Fruit fly (Drosophila melanogaster) whole organism, prepupa: ENCODE results near the gene CG9775.

Experiments
- Hr39 ChIP-seq: fragments of 200-800 bp; sonication (Bioruptor generic); optimal IDR thresholded peaks from 2 replicates; lab custom pipeline; 2016; ENCODE audit warnings: missing biosample characterization, missing genetic modification characterization
- Sox14 ChIP-seq: fragments of 200-800 bp; sonication (Bioruptor generic); optimal IDR thresholded peaks from 3 replicates; lab custom pipeline; 2016; ENCODE audit warnings: missing biosample characterization, missing genetic modification characterization
- eg ChIP-seq: fragments of 200-800 bp; sonication (Bioruptor generic); IDR thresholded peaks from 3 replicates; pipeline ENCODE4 v1.3.6; 2022; ENCODE audit warnings: missing biosample characterization, missing genetic modification characterization
- lz ChIP-seq: fragments of 200-800 bp; sonication (Bioruptor generic); optimal IDR thresholded peaks from 3 replicates; lab custom pipeline; 2016; ENCODE audit warnings: missing biosample characterization, missing genetic modification characterization

dm6 chr3R:4659934-4660353 is 18.3 kb upstream of the CG9775 start:
- no peak for TF ChIP-seq eg (GFP tag; lab: Robert Waterston, UW)
- no peak for TF ChIP-seq lz (GFP tag; lab: Kevin White, UChicago)
- no peak for TF ChIP-seq Hr39 (GFP tag; lab: Kevin White, UChicago)
- no peak for TF ChIP-seq Sox14 (GFP tag; lab: Kevin White, UChicago)
